Fruit fly (Drosophila melanogaster): ENCODE measurements around the gene bond.

Gene bond

dm6 chr3R:22530305-22530704, 20.2 kb upstream of the bond start, which contains the start of gene CG33099 (continued):
- TF ChIP-seq Pdp1 (GFP tag; optimal IDR thresholded peaks at IDR 0.05) (peak in 1 of 2 experiments; percentile 69), so (GFP tag; IDR thresholded peaks at IDR 0.05) (peak; percentile 16; the same call in 1 of the 3 replicates), ems (GFP tag; optimal IDR thresholded peaks at IDR 0.05) (no peak), inv (GFP tag; IDR thresholded peaks at IDR 0.05; ENCODE audit: partially characterized antibody) (no peak), sima (GFP tag; optimal IDR thresholded peaks at IDR 0.05) (no peak), Optix (GFP tag; IDR thresholded peaks at IDR 0.05) (no peak), HLH54F (GFP tag; optimal IDR thresholded peaks at IDR 0.05) (no peak), CG13123 (GFP tag; optimal IDR thresholded peaks at IDR 0.05) (peak; percentile 30), CG18476 (GFP tag; optimal IDR thresholded peaks at IDR 0.05) (no peak), chinmo (GFP tag; IDR thresholded peaks at IDR 0.05; ENCODE audit: partially characterized antibody) (peak; percentile 35; the same call in 1 of the 4 replicates), CG3995 (GFP tag; optimal IDR thresholded peaks at IDR 0.05) (no peak), CG16779 (GFP tag; IDR thresholded peaks at IDR 0.05) (no peak), Hmx (GFP tag; optimal IDR thresholded peaks at IDR 0.05) (no peak), CG17186 (GFP tag; optimal IDR thresholded peaks at IDR 0.05) (no peak), CG34376 (GFP tag; optimal IDR thresholded peaks at IDR 0.05) (peak; percentile 72), slbo (GFP tag; IDR thresholded peaks at IDR 0.05) (0 out of 2 replicates have a peak, but pooled peaks have one; percentile 16), Hr51 (GFP tag; optimal IDR thresholded peaks at IDR 0.05) (peak in 1 of 2 experiments; percentile 16), cg (GFP tag; optimal IDR thresholded peaks at IDR 0.05) (no peak), Side (GFP tag; optimal IDR thresholded peaks at IDR 0.05) (peak; percentile 53), Myb (GFP tag; optimal IDR thresholded peaks at IDR 0.05) (no peak), Xrp1 (GFP tag; IDR thresholded peaks at IDR 0.05) (peak; percentile 51), HmgD (GFP tag; optimal IDR thresholded peaks at IDR 0.05) (no peak), CG12299 (tag; optimal IDR thresholded peaks at IDR 0.05) (peak; percentile 40), Gug (GFP tag; IDR thresholded peaks at IDR 0.05) (no peak), B-H2 (GFP tag; optimal IDR thresholded peaks at IDR 0.05) (peak; percentile 51), Fer2 (tag; optimal IDR thresholded peaks at IDR 0.05) (no peak), CG6765 (GFP tag; optimal IDR thresholded peaks at IDR 0.05) (no peak), CG8388 (GFP tag; optimal IDR thresholded peaks at IDR 0.05) (no peak), CG8089 (GFP tag; optimal IDR thresholded peaks at IDR 0.05) (no peak), nom (GFP tag; optimal IDR thresholded peaks at IDR 0.05) (peak; percentile 11), CG2129 (GFP tag; IDR thresholded peaks at IDR 0.05; ENCODE audit: partially characterized antibody) (no peak), B-H1 (GFP tag; IDR thresholded peaks at IDR 0.05) (no peak; the same call in 2 of the 3 replicates), ap (GFP tag; IDR thresholded peaks at IDR 0.05) (no peak), CG11398 (GFP tag; optimal IDR thresholded peaks at IDR 0.05) (peak; percentile 25), CG12104 (GFP tag; optimal IDR thresholded peaks at IDR 0.05) (peak; percentile 20), CG9215 (GFP tag; IDR thresholded peaks at IDR 0.05) (no peak), Aef1 (GFP tag; IDR thresholded peaks at IDR 0.05) (no peak), croc (GFP tag; conservative IDR thresholded peaks at IDR 0.05) (no peak), CG17385 (GFP tag; optimal IDR thresholded peaks at IDR 0.05) (peak; percentile 31), en (GFP tag; optimal IDR thresholded peaks at IDR 0.05) (no peak), jing (GFP tag; optimal IDR thresholded peaks at IDR 0.05) (no peak), Usf (GFP tag; optimal IDR thresholded peaks at IDR 0.05) (no peak), run (tag; optimal IDR thresholded peaks at IDR 0.05) (no peak), CG10979 (tag; optimal IDR thresholded peaks at IDR 0.05) (peak; percentile 11), Taf1 (GFP tag; IDR thresholded peaks at IDR 0.05) (0 out of 2 replicates have a peak, but pooled peaks have one; percentile 16), org-1 (GFP tag; optimal IDR thresholded peaks at IDR 0.05) (peak; percentile 29), D19A (tag; optimal IDR thresholded peaks at IDR 0.05) (no peak), z (GFP tag; IDR thresholded peaks at IDR 0.05) (no peak), sisA (GFP tag; IDR thresholded peaks at IDR 0.05) (no peak), pho (GFP tag; optimal IDR thresholded peaks at IDR 0.05) (peak; percentile 55), Mad (GFP tag; optimal IDR thresholded peaks at IDR 0.05) (peak; percentile 31), CG34422 (GFP tag; IDR thresholded peaks at IDR 0.05) (peak; percentile 45; the same call in 1 of the 3 replicates)

Measured in whole organism, embryonic.